Fruit fly (Drosophila melanogaster) whole organism, wandering third instar larva: ENCODE measurements around the gene CG5151.

Experiments
- Abd-B ChIP-seq: fragments of >200 bp; optimal IDR thresholded peaks from 2 replicates; lab custom pipeline; 2017; ENCODE audit warnings: missing biosample characterization, missing genetic modification characterization
- Dfd ChIP-seq: fragments of >200 bp; optimal IDR thresholded peaks from 2 replicates; lab custom pipeline; 2017; ENCODE audit warnings: missing biosample characterization, missing genetic modification characterization
- Mio ChIP-seq: sonication (Bioruptor generic); optimal IDR thresholded peaks from 2 replicates; lab custom pipeline; 2016; ENCODE audit warnings: missing biosample characterization, missing genetic modification characterization
- tai ChIP-seq: sonication (Bioruptor generic); optimal IDR thresholded peaks from 2 replicates; lab custom pipeline; 2016; ENCODE audit warnings: missing biosample characterization, missing genetic modification characterization

DNA sequence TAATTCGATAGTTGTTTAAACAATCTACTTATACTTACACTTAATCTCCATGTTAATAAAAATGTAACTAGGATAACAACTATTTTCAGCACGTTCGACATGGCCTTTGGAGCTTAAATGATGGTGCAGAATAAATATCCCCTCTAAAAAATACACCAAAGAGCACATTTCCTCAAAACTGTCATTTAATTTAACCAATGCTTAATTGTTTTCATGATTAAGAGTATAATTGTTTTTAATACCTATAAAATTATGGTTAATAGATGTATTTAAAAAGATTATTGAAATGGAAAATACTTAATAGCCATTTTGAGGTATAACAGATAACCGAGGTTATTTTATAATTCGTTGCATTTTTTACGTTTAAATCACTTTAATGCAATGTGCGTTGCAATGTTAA lies 6.8 kb upstream of the CG5151 start, which contains the start of gene CG33795:
- TF ChIP-seq Dfd (GFP tag; lab: Kevin White, UChicago): no peak
- no peak for TF ChIP-seq tai (GFP tag; lab: Kevin White, UChicago)
- TF ChIP-seq Abd-B (GFP tag; lab: Kevin White, UChicago): no peak
- no peak for TF ChIP-seq Mio (GFP tag; lab: Kevin White, UChicago)
